Fruit fly (Drosophila melanogaster): Measurements from ENCODE around the gene JYalpha.

- TF ChIP-seq CG32121 (GFP tag; IDR thresholded peaks at IDR 0.05): no peak
- TF ChIP-seq CG12605 (GFP tag; IDR thresholded peaks at IDR 0.05): no peak
- TF ChIP-seq CG8159 (tag; optimal IDR thresholded peaks at IDR 0.05): no peak
- TF ChIP-seq EcR (GFP tag; optimal IDR thresholded peaks at IDR 0.05): no peak
- TF ChIP-seq CG13204 (GFP tag; optimal IDR thresholded peaks at IDR 0.05): no peak
Measured at dm6 chr4:579-978, at the start of gene JYalpha.

All from whole organism, pupa.